Fruit fly (Drosophila melanogaster): Measurements from ENCODE around the gene CG14339.

dm6 chr2L:1128932-1129887, 20.9 kb downstream of the CG14339 start, which contains the start of the genes Pino and TBC1D23:
- TF ChIP-seq CG11617 (GFP tag; optimal IDR thresholded peaks at IDR 0.05), result peak; percentile 75
- peak; percentile 80 for TF ChIP-seq CG7101 (tag; optimal IDR thresholded peaks at IDR 0.05)
- peak; percentile 48 for TF ChIP-seq bab1 (GFP tag; optimal IDR thresholded peaks at IDR 0.05)

Data from whole organism, adult.